Worm (Caenorhabditis elegans): ENCODE data around the gene T26H5.4.

ce11 chrV:15484537-15484936 is 36.0 kb upstream of the T26H5.4 start, which contains the start of gene C06B8.3:
- no peak for TF ChIP-seq unc-62 (GFP tag; optimal IDR thresholded peaks at IDR 0.05)
- TF ChIP-seq pqm-1 (tag; optimal IDR thresholded peaks at IDR 0.05) = no peak
- TF ChIP-seq lin-13 (GFP tag; optimal IDR thresholded peaks at IDR 0.05) = no peak
- no peak for TF ChIP-seq ceh-63 (GFP tag; optimal IDR thresholded peaks at IDR 0.05)
- no peak for TF ChIP-seq nhr-28 (tag; optimal IDR thresholded peaks at IDR 0.05)
- TF ChIP-seq snu-23 (GFP tag; optimal IDR thresholded peaks at IDR 0.05) = no peak
- no peak for TF ChIP-seq ztf-4 (tag; optimal IDR thresholded peaks at IDR 0.05)
- TF ChIP-seq ces-1 (GFP tag; optimal IDR thresholded peaks at IDR 0.05) = no peak
- TF ChIP-seq mdl-1 (tag; optimal IDR thresholded peaks at IDR 0.05) = no peak
- no peak for TF ChIP-seq mep-1 (tag; optimal IDR thresholded peaks at IDR 0.05)
- TF ChIP-seq ama-1 (optimal IDR thresholded peaks at IDR 0.05) = no peak
- TF ChIP-seq alr-1 (tag; optimal IDR thresholded peaks at IDR 0.05; ENCODE audit: borderline replicate concordance) = no peak
